Worm (Caenorhabditis elegans): ENCODE data around the gene C05C12.4.
"Not testable (repeated sequence)": the region's sequence is repeated elsewhere in the genome, so short reads cannot be mapped to it uniquely, and the experiment has no call there.

Gene C05C12.4

DNA sequence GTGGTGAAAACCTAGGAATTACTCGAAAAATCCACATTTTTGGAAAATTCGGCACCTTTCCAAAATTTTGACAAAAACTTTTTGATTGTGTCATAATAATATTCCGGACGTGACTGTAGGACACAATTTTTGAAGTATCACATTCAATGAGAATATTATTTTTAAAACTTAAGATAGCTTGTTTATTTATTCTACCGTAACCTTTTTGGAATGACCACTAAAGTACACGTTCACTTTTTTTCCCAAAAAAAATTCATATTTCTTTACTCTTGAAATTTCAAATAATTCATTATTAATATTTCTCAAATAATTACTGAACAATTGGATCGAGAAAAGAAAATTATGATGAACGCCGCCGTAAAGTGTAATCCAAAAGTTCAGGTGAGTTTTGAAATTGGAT is 40.7 kb downstream of the C05C12.4 start, which contains the start of gene R07H5.9 (continued):
- no peak for TF ChIP-seq madf-9 (GFP tag; conservative IDR thresholded peaks at IDR 0.05)
- no peak for TF ChIP-seq nhr-41 (GFP tag; IDR thresholded peaks at IDR 0.05)
- TF ChIP-seq zfp-2 (tag; optimal IDR thresholded peaks at IDR 0.05): no peak
- TF ChIP-seq hmg-1.1 (GFP tag; IDR thresholded peaks at IDR 0.05): no peak

DNA sequence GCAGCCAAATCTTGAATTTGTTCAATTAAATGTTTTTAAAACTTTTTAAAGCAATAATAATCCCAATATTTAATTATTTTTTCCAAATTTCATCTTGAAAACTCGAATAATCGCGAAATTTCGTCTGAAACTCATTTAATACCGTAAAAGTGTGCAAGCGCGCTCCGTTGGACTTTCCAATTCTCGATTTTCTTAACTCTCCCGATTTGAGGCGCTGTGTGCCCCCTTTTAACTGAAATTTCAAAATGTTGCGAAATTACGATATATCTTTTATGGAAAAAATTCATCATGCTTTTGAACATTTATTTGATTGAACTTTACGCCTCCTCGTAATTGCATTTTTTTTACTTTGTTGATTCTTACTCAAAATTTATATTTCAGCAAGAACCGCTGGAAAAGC is 45.5 kb downstream of the C05C12.4 start, which contains the start of gene R07H5.11:
Gene R07H5.11 (plus strand): TSS at position 380 of the 400 bp plus-strand sequence.
- TF ChIP-seq lin-38 (GFP tag; IDR thresholded peaks at IDR 0.05): peak; percentile 56

DNA sequence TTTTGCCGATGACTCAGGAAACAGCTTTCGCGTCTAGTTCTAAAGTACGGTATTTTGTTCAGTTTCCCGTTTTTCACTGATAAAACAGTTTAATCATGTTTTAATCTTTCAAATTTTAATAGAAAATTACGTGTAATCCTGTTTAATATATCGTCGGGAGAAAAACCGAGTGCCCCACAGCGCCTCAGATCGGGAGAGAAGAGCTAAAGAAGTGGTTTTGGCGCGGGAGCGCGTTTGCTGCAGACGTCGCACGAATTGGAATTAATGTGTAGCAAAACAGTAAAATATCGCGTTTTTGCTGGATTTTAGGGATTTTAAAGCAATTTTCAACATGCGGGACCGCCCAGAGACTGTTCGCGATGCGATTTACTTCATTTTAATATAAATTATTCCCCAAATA is 47.2 kb downstream of the C05C12.4 start:
- TF ChIP-seq lin-38 (GFP tag; IDR thresholded peaks at IDR 0.05) (peak; percentile 86), vab-7 (GFP tag; IDR thresholded peaks at IDR 0.05) (0 out of 2 replicates have a peak, but pooled peaks have one; percentile 56), ceh-44 (GFP tag; IDR thresholded peaks at IDR 0.05) (0 out of 2 replicates have a peak, but pooled peaks have one; percentile 21)

DNA sequence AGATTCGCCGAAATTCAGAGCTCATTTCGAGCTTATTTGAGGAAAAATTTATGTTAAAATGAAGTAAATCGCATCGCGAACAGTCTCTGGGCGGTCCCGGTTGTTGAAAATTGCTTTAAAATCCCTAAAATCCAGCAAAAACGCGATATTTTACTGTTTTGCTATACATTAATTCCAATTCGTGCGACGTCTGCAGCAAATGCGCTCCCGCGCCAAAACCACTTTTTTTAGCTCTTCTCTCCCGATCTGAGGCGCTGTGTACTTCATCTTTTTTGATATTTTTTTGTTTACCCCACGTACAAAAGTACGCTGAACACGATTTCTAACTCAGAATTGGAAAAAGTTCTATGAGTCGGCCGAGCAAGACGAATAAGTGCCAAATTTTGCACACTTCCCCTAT is 48.9 kb downstream of the C05C12.4 start, which contains the start of gene R07H5.16:
Gene R07H5.16 (plus strand): TSS at position 348 of the 400 bp plus-strand sequence.
- peak; percentile 37 for TF ChIP-seq mes-2 (tag; optimal IDR thresholded peaks at IDR 0.05; ENCODE audit: poor library complexity, severe bottlenecking)
- TF ChIP-seq lin-38 (GFP tag; IDR thresholded peaks at IDR 0.05): peak; percentile 92
- TF ChIP-seq madf-9 (GFP tag; conservative IDR thresholded peaks at IDR 0.05): 0 out of 2 replicates have a peak, but pooled peaks have one; percentile 36
- TF ChIP-seq vab-7 (GFP tag; IDR thresholded peaks at IDR 0.05): peak; percentile 65

DNA sequence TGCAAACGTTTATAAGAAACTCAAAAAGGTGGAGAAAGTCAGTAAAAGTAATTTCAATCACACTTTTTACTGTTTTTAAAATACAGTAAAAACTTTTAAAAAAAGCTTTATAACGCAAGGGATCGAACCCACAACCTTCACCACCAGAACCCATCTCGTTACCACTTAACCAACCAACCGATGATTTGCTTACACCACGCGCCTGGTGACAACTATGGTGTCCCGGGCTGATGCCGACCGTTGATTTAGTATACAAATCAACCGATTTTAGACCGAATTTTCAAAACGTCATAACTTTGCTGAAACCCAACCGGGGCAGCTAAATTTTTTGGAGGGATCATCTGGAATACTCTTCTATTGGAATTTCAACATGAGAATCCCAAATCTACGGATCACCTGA is 51.0 kb downstream of the C05C12.4 start:
- TF ChIP-seq F44E2.7 (GFP tag; IDR thresholded peaks at IDR 0.05): peak; percentile 58; the same call in 1 of the 2 replicates
- TF ChIP-seq ctbp-1 (GFP tag; IDR thresholded peaks at IDR 0.05): peak; percentile 62; the same call in 1 of the 2 replicates
- TF ChIP-seq D1046.2 (GFP tag; IDR thresholded peaks at IDR 0.05): peak; percentile 66; the same call in 1 of the 2 replicates
- 0 out of 2 replicates have a peak, but pooled peaks have one; percentile 60 for TF ChIP-seq nhr-41 (GFP tag; IDR thresholded peaks at IDR 0.05)
- peak; percentile 66; the same call in 1 of the 2 replicates for TF ChIP-seq zfp-3 (GFP tag; conservative IDR thresholded peaks at IDR 0.05)
- 0 out of 4 replicates have a peak, but pooled peaks of 1 of the 2 experiments have one; percentile 50 for TF ChIP-seq madf-5 (GFP tag; IDR thresholded peaks at IDR 0.05)
- TF ChIP-seq ZK337.2 (GFP tag; IDR thresholded peaks at IDR 0.05): peak; percentile 73
- peak; percentile 71 for TF ChIP-seq hmg-1.1 (GFP tag; IDR thresholded peaks at IDR 0.05)
- TF ChIP-seq nhr-42 (GFP tag; IDR thresholded peaks at IDR 0.05): 0 out of 2 replicates have a peak, but pooled peaks have one; percentile 32
- peak; percentile 76 for TF ChIP-seq dmd-8 (GFP tag; IDR thresholded peaks at IDR 0.05)
- peak; percentile 78 for TF ChIP-seq vab-7 (GFP tag; IDR thresholded peaks at IDR 0.05)
- peak; percentile 70; the same call in 1 of the 2 replicates for TF ChIP-seq pha-4 (GFP tag; IDR thresholded peaks at IDR 0.05)
- TF ChIP-seq pha-4 (tag; optimal IDR thresholded peaks at IDR 0.05): not testable (repeated sequence)
- TF ChIP-seq F26F4.8 (GFP tag; conservative IDR thresholded peaks at IDR 0.05): peak; percentile 79
- TF ChIP-seq snpc-1.2 (GFP tag; IDR thresholded peaks at IDR 0.05): peak; percentile 80

All from whole organism, L4 larva.